Worm (Caenorhabditis elegans) whole organism, mixed stage, embryonic: ENCODE results near the gene str-3.

Experiments
- M03D4.4 ChIP-seq: sonication (generic microtip); optimal IDR thresholded peaks from 2 replicates; lab custom pipeline; 2017; ENCODE audit warnings: mild to moderate bottlenecking, missing genetic modification characterization, missing compliant biosample characterization
- bed-3 ChIP-seq: fragments of 200-800 bp; sonication (Bioruptor generic); optimal IDR thresholded peaks from 3 replicates; lab custom pipeline; 2018; ENCODE audit warnings: mild to moderate bottlenecking, missing genetic modification characterization, moderate library complexity, missing compliant biosample characterization
- blmp-1 ChIP-seq: fragments of 150-350 bp; optimal IDR thresholded peaks from 2 replicates; lab custom pipeline; 2014; ENCODE audit warnings: missing biosample characterization, missing genetic modification characterization
- ceh-39 ChIP-seq: fragments of 150-350 bp; optimal IDR thresholded peaks from 2 replicates; lab custom pipeline; 2014; ENCODE audit warnings: missing biosample characterization, missing genetic modification characterization
- ceh-43 ChIP-seq: fragments of 200-800 bp; sonication (Bioruptor generic); optimal IDR thresholded peaks from 2 replicates; lab custom pipeline; 2018; ENCODE audit warnings: mild to moderate bottlenecking, missing genetic modification characterization, moderate library complexity, missing compliant biosample characterization
- ceh-83 ChIP-seq: fragments of 200-800 bp; sonication (Bioruptor generic); optimal IDR thresholded peaks from 2 replicates; lab custom pipeline; 2018; ENCODE audit warnings: mild to moderate bottlenecking, missing genetic modification characterization, missing compliant biosample characterization
- ces-1 ChIP-seq: fragments of 150-350 bp; optimal IDR thresholded peaks from 2 replicates; lab custom pipeline; 2014; ENCODE audit warnings: missing biosample characterization, missing genetic modification reagents, missing genetic modification characterization
- cnd-1 ChIP-seq: fragments of 200-800 bp; sonication (Bioruptor generic); optimal IDR thresholded peaks from 2 replicates; lab custom pipeline; 2018; ENCODE audit warnings: mild to moderate bottlenecking, missing genetic modification characterization, missing compliant biosample characterization
- drap-1 ChIP-seq: fragments of 200-800 bp; sonication (Bioruptor generic); optimal IDR thresholded peaks from 3 replicates; lab custom pipeline; 2018; ENCODE audit warnings: mild to moderate bottlenecking, missing genetic modification characterization, missing compliant biosample characterization
- elt-1 ChIP-seq: sonication (generic microtip); optimal IDR thresholded peaks from 2 replicates; lab custom pipeline; 2017; ENCODE audit warnings: missing genetic modification characterization, mild to moderate bottlenecking, missing compliant biosample characterization, antibody characterized with exemption, moderate library complexity, borderline replicate concordance; ENCODE audit not compliant: insufficient read depth
- elt-3 ChIP-seq: fragments of 150-350 bp; optimal IDR thresholded peaks from 2 replicates; lab custom pipeline; 2014; ENCODE audit warnings: missing biosample characterization, missing genetic modification characterization
- flh-1 ChIP-seq: fragments of 200-800 bp; sonication (Bioruptor generic); optimal IDR thresholded peaks from 2 replicates; lab custom pipeline; 2018; ENCODE audit warnings: mild to moderate bottlenecking, missing genetic modification characterization, moderate library complexity, missing compliant biosample characterization
- ham-2 ChIP-seq: fragments of 200-800 bp; sonication (Bioruptor generic); optimal IDR thresholded peaks from 2 replicates; lab custom pipeline; 2018; ENCODE audit warnings: mild to moderate bottlenecking, missing genetic modification characterization, missing compliant biosample characterization
- hlh-1 ChIP-seq: fragments of 150-350 bp; optimal IDR thresholded peaks from 2 replicates; lab custom pipeline; 2014; ENCODE audit warnings: missing biosample characterization, missing genetic modification reagents, missing genetic modification characterization
- lin-13 ChIP-seq: fragments of 150-350 bp; optimal IDR thresholded peaks from 2 replicates; lab custom pipeline; 2014; ENCODE audit warnings: missing biosample characterization, missing genetic modification characterization
- lin-32 ChIP-seq: fragments of 200-800 bp; sonication (Bioruptor generic); optimal IDR thresholded peaks from 2 replicates; lab custom pipeline; 2018; ENCODE audit warnings: mild to moderate bottlenecking, missing genetic modification characterization, missing compliant biosample characterization
- mab-5 ChIP-seq: fragments of 150-350 bp; optimal IDR thresholded peaks from 2 replicates; lab custom pipeline; 2014; ENCODE audit warnings: missing biosample characterization, missing genetic modification characterization
- mls-2 ChIP-seq: sonication (generic microtip); optimal IDR thresholded peaks from 2 replicates; lab custom pipeline; 2016; ENCODE audit warnings: mild to moderate bottlenecking, missing genetic modification characterization, moderate library complexity, missing compliant biosample characterization
- nhr-12 ChIP-seq: fragments of 150-350 bp; optimal IDR thresholded peaks from 2 replicates; lab custom pipeline; 2014; ENCODE audit warnings: missing biosample characterization, missing genetic modification characterization
- nhr-2 ChIP-seq: fragments of 150-350 bp; optimal IDR thresholded peaks from 2 replicates; lab custom pipeline; 2014; ENCODE audit warnings: missing biosample characterization, missing genetic modification characterization
- nhr-237 ChIP-seq: fragments of 150-350 bp; optimal IDR thresholded peaks from 2 replicates; lab custom pipeline; 2014; ENCODE audit warnings: missing biosample characterization, missing genetic modification characterization
- nhr-28 ChIP-seq: fragments of 150-350 bp; optimal IDR thresholded peaks from 2 replicates; lab custom pipeline; 2014; ENCODE audit warnings: missing biosample characterization, missing genetic modification characterization
- nhr-76 ChIP-seq: sonication (generic microtip); optimal IDR thresholded peaks from 2 replicates; lab custom pipeline; 2017; ENCODE audit warnings: missing biosample characterization, missing genetic modification characterization
- pha-4 ChIP-seq: fragments of 150-350 bp; optimal IDR thresholded peaks from 2 replicates; lab custom pipeline; 2018; ENCODE audit warnings: missing biosample characterization, missing genetic modification reagents, missing genetic modification characterization
- sem-2 ChIP-seq: fragments of 200-800 bp; sonication (Bioruptor generic); optimal IDR thresholded peaks from 2 replicates; lab custom pipeline; 2018; ENCODE audit warnings: mild to moderate bottlenecking, missing genetic modification characterization, missing compliant biosample characterization
- sptf-1 ChIP-seq: sonication (generic microtip); optimal IDR thresholded peaks from 2 replicates; lab custom pipeline; 2017; ENCODE audit warnings: mild to moderate bottlenecking, missing genetic modification characterization, moderate library complexity, missing compliant biosample characterization
- tbx-8 ChIP-seq: fragments of 200-800 bp; sonication (Bioruptor generic); optimal IDR thresholded peaks from 2 replicates; lab custom pipeline; 2018; ENCODE audit warnings: mild to moderate bottlenecking, missing genetic modification characterization, moderate library complexity, missing compliant biosample characterization
- unc-120 ChIP-seq: sonication (generic microtip); optimal IDR thresholded peaks from 2 replicates; lab custom pipeline; 2017; ENCODE audit warnings: missing genetic modification characterization, missing compliant biosample characterization; ENCODE audit not compliant: poor library complexity, severe bottlenecking
- unc-39 ChIP-seq: fragments of 150-350 bp; optimal IDR thresholded peaks from 2 replicates; lab custom pipeline; 2014; ENCODE audit warnings: missing biosample characterization, missing genetic modification characterization
- unc-62 ChIP-seq: fragments of 150-350 bp; optimal IDR thresholded peaks from 2 replicates; lab custom pipeline; 2014; ENCODE audit warnings: missing biosample characterization, missing genetic modification reagents, missing genetic modification characterization
- zip-8 ChIP-seq: fragments of 150-350 bp; optimal IDR thresholded peaks from 2 replicates; lab custom pipeline; 2014; ENCODE audit warnings: missing biosample characterization, missing genetic modification characterization

str-3 gene

ce11 chrIV:11146962-11147470 is 46.8 kb upstream of the str-3 start, which contains the start of gene pigq-1:
TSS of gene pigq-1 (minus strand) at chrIV:11147247.
- TF ChIP-seq nhr-28 (no peak), ceh-83 (GFP tag; lab: Kevin White, UChicago) (no peak), nhr-76 (tag; lab: Kevin White, UChicago) (no peak), tbx-8 (GFP tag; lab: Kevin White, UChicago) (no peak), cnd-1 (tag; lab: Kevin White, UChicago) (no peak), flh-1 (no peak), lin-13 (no peak), ces-1 (GFP tag; lab: Kevin White, UChicago) (no peak), mls-2 (tag; lab: Kevin White, UChicago) (no peak), unc-39 (tag; lab: Kevin White, UChicago) (no peak), drap-1 (GFP tag; lab: Kevin White, UChicago) (no peak), hlh-1 (tag; lab: Kevin White, UChicago) (no peak)

ce11 chrIV:11146492-11146891 is 46.3 kb upstream of the str-3 start:
- TF ChIP-seq pha-4 (tag; lab: Kevin White, UChicago): no peak
- TF ChIP-seq elt-1 (tag; lab: Kevin White, UChicago): no peak
- no peak for TF ChIP-seq ceh-43 (GFP tag; lab: Kevin White, UChicago)
- TF ChIP-seq unc-62 (GFP tag; lab: Kevin White, UChicago): no peak
- no peak for TF ChIP-seq mab-5
- TF ChIP-seq tbx-8 (GFP tag; lab: Kevin White, UChicago): no peak
- TF ChIP-seq blmp-1 (tag; lab: Kevin White, UChicago): no peak
- no peak for TF ChIP-seq bed-3 (GFP tag; lab: Kevin White, UChicago)
- no peak for TF ChIP-seq M03D4.4
- no peak for TF ChIP-seq unc-39 (tag; lab: Kevin White, UChicago)
- no peak for TF ChIP-seq sem-2 (GFP tag; lab: Kevin White, UChicago)
- no peak for TF ChIP-seq nhr-237 (tag; lab: Kevin White, UChicago)
- no peak for TF ChIP-seq drap-1 (GFP tag; lab: Kevin White, UChicago)
- TF ChIP-seq ham-2 (GFP tag; lab: Kevin White, UChicago): no peak
- TF ChIP-seq, all 35 proteins: peak for 0

- TF ChIP-seq sptf-1 (no peak), hlh-1 (tag; lab: Kevin White, UChicago) (no peak), unc-120 (tag; lab: Kevin White, UChicago) (no peak), elt-1 (tag; lab: Kevin White, UChicago) (no peak), unc-62 (GFP tag; lab: Kevin White, UChicago) (no peak), ceh-83 (GFP tag; lab: Kevin White, UChicago) (no peak), nhr-2 (tag; lab: Kevin White, UChicago) (no peak), elt-3 (tag; lab: Kevin White, UChicago) (no peak)
- TF ChIP-seq, all 35 proteins: peak for 0
These were observed 45.8 kb upstream of the str-3 start for ce11 chrIV:11145929-11146339.

- TF ChIP-seq cnd-1 (tag; lab: Kevin White, UChicago): no peak
- TF ChIP-seq lin-32 (GFP tag; lab: Kevin White, UChicago): no peak
- TF ChIP-seq ces-1 (GFP tag; lab: Kevin White, UChicago): no peak
- TF ChIP-seq hlh-1 (tag; lab: Kevin White, UChicago): no peak
- TF ChIP-seq M03D4.4: no peak
- no peak for TF ChIP-seq zip-8 (tag; lab: Kevin White, UChicago)
- no peak for TF ChIP-seq nhr-28
- no peak for TF ChIP-seq elt-1 (tag; lab: Kevin White, UChicago)
- no peak for TF ChIP-seq nhr-12 (tag; lab: Kevin White, UChicago)
- no peak for TF ChIP-seq tbx-8 (GFP tag; lab: Kevin White, UChicago)
- TF ChIP-seq nhr-2 (tag; lab: Kevin White, UChicago): no peak
- TF ChIP-seq pha-4 (tag; lab: Kevin White, UChicago): no peak
- no peak for TF ChIP-seq sptf-1
- TF ChIP-seq ceh-39: no peak
- TF ChIP-seq mab-5: no peak
- no peak for TF ChIP-seq unc-62 (GFP tag; lab: Kevin White, UChicago)
These were observed 43.0 kb upstream of the str-3 start, which contains the start of gene F01G4.4 for ce11 chrIV:11143228-11143444. TSS of gene F01G4.4 (plus strand) at chrIV:11143345.
